Fruit fly (Drosophila melanogaster) ovary, adult (tissue): Measurements from ENCODE around the gene CG33986.

ENCODE experiments used
- CG17801 ChIP-seq: fragments of 200-800 bp; optimal IDR thresholded peaks from 2 replicates; lab custom pipeline; 2019; ENCODE audit warnings: missing biosample characterization, mild to moderate bottlenecking, missing genetic modification characterization, moderate library complexity; ENCODE audit not compliant: partially characterized antibody

The CG33986 gene

dm6 chr3L:15494599-15495271, 30.3 kb downstream of the CG33986 start:
- no peak for TF ChIP-seq CG17801 (GFP tag; lab: Kevin White, UChicago)

DNA sequence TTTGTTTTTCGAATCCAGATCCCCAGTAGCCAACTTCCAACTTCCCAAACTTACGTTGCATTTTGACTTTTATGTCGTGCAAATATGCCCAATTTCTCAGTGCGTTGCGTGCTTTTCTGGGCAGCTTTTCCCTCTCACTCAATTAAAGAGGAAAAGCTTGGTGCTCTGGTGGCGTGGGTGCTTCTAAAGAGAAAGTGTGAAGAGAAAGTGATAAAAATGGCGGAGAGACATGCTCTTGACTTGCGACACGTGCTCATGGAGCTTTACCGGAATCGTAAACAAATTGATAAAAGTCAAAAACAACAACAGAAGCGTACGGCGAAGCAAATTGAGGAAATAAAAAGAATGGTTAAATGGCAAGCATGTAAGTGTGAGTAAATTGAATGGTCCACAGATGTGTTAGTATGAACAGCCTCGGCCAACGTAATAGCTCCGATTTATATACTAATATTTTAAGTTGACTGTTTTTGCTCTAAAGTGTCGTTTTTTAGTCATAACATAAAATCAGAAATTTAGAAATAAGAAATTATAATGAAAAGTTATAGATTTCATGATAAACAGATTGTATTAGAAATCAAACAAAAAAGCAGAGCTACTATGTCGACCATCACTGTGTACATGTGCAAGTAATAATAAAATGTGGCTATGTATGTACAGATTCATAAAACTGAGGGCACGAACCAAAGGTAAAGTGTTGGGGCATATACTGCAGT, 31.0 kb downstream of the CG33986 start:
- peak; percentile 17 for TF ChIP-seq CG17801 (GFP tag; lab: Kevin White, UChicago)

- no peak for TF ChIP-seq CG17801 (GFP tag; lab: Kevin White, UChicago)
Observed at dm6 chr3L:15485302-15485701, 39.8 kb downstream of the CG33986 start, which contains the start of gene Ran-like. Ran-like (minus strand) TSS chr3L:15485402.
